Worm (Caenorhabditis elegans): ENCODE results near the gene hlh-12.

hlh-12 gene

DNA sequence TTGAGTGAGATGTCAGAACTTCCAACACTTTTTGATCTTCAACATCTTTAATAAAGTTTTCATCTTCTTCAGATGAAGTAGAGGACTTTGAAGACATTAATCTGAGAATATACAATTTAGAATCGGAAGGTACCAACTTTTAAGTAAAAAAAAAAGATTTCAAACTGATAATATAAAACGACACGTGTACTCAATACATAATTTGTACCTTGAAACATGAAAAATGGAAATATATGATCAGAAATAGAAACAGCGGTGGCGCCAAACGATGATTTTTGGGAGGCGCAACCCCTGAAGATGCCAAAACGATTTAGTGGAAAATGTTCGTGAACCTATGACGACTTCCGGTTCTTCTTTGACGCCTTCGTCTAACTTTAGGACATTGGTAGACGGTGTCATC is 6.8 kb downstream of the hlh-12 start, which contains the start of gene oat-1:
oat-1 (minus strand) TSS at position 101 of the 400 bp plus-strand sequence.
- no peak for TF ChIP-seq dao-5 (tag; optimal IDR thresholded peaks at IDR 0.05)

- TF ChIP-seq W03F9.2 (tag; optimal IDR thresholded peaks at IDR 0.05) (no peak), dao-5 (tag; optimal IDR thresholded peaks at IDR 0.05) (no peak), him-1 (tag; optimal IDR thresholded peaks at IDR 0.05) (no peak)
Observed at ce11 chrIV:8464187-8464586, 15.1 kb downstream of the hlh-12 start.

ce11 chrIV:8463716-8464115 is 15.5 kb downstream of the hlh-12 start, which contains the start of gene str-176:
Gene str-176, minus strand, starts transcription at chrIV:8463816.
- TF ChIP-seq him-1 (tag; optimal IDR thresholded peaks at IDR 0.05) = no peak

ce11 chrIV:8463069-8463468 is 16.2 kb downstream of the hlh-12 start:
- TF ChIP-seq him-1 (tag; optimal IDR thresholded peaks at IDR 0.05) = no peak
- no peak for TF ChIP-seq W03F9.2 (tag; optimal IDR thresholded peaks at IDR 0.05)
- TF ChIP-seq dao-5 (tag; optimal IDR thresholded peaks at IDR 0.05) = no peak

DNA sequence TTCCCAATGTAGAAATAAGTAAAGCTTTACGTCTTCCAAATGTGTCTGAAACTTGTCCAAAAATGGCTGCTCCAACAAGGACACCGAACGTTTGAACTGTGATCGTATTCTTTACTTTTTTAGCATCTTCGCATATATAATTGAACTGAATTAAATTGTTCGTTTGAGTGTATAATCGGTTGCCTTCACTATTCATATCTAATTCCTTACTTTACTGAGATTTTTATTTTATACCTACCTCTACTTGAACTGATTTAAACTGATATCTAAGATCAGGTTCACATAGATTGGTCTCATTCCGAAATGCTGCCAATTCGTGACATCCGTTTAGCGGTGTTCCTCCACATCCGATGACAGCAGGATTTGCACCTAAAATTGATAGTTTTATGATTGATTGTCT is 16.9 kb downstream of the hlh-12 start:
- no peak for TF ChIP-seq dao-5 (tag; optimal IDR thresholded peaks at IDR 0.05)
- TF ChIP-seq him-1 (tag; optimal IDR thresholded peaks at IDR 0.05) = no peak
- no peak for TF ChIP-seq W03F9.2 (tag; optimal IDR thresholded peaks at IDR 0.05)

DNA sequence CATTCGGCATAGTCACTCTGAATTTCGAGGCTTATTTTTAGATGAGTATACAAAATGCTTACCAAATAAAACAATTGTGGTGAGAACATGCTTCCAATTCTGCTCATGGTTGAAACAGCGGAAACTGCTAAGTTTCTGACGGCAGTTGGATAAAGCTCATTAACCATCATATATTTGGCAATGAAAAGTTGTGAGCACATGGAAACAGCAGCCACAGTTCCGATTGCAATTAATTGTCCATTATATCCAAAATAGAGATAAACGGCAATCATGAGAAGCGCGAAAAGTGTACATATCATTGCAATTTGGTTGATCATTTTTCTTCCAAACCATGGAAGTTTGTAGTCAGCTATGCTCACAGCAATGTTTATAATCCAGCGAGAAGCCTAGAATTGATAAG is 18.1 kb downstream of the hlh-12 start:
- TF ChIP-seq dao-5 (tag; optimal IDR thresholded peaks at IDR 0.05) (no peak), W03F9.2 (tag; optimal IDR thresholded peaks at IDR 0.05) (no peak), him-1 (tag; optimal IDR thresholded peaks at IDR 0.05) (no peak)

DNA sequence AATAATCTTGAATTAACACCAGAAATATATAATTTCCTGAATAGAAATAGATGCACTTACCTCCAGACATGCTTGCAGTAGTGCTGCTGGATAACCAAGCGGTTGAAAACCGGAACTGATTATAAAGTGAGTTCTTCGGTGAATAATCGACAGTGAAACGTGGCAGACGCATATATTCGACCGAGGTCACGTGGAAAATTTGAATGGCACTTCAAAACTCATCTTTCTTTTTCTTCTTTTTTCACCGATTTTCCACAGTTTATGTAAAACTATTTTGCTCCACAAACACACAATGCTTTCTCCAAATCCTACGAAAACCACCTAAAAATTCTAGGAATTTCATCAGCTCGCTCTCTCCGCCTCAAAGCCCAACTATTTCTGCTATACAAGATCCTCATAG is 19.0 kb downstream of the hlh-12 start, which contains the start of gene ant-1.4:
ant-1.4 (minus strand) TSS at position 101 of the 400 bp plus-strand sequence.
- TF ChIP-seq dao-5 (tag; optimal IDR thresholded peaks at IDR 0.05) (no peak), him-1 (tag; optimal IDR thresholded peaks at IDR 0.05) (no peak), W03F9.2 (tag; optimal IDR thresholded peaks at IDR 0.05) (no peak)

ce11 chrIV:8456899-8457298 is 22.3 kb downstream of the hlh-12 start, which contains the start of gene syx-4:
Gene syx-4, plus strand, starts transcription at chrIV:8457280.
- TF ChIP-seq him-1 (tag; optimal IDR thresholded peaks at IDR 0.05) (no peak), W03F9.2 (tag; optimal IDR thresholded peaks at IDR 0.05) (no peak), dao-5 (tag; optimal IDR thresholded peaks at IDR 0.05) (no peak)

ce11 chrIV:8454076-8454475 is 25.2 kb downstream of the hlh-12 start:
- TF ChIP-seq W03F9.2 (tag; optimal IDR thresholded peaks at IDR 0.05) (no peak), him-1 (tag; optimal IDR thresholded peaks at IDR 0.05) (no peak), dao-5 (tag; optimal IDR thresholded peaks at IDR 0.05) (no peak)

ce11 chrIV:8453178-8453577 is 26.1 kb downstream of the hlh-12 start:
- TF ChIP-seq W03F9.2 (tag; optimal IDR thresholded peaks at IDR 0.05) = no peak
- no peak for TF ChIP-seq him-1 (tag; optimal IDR thresholded peaks at IDR 0.05)
- no peak for TF ChIP-seq dao-5 (tag; optimal IDR thresholded peaks at IDR 0.05)

DNA sequence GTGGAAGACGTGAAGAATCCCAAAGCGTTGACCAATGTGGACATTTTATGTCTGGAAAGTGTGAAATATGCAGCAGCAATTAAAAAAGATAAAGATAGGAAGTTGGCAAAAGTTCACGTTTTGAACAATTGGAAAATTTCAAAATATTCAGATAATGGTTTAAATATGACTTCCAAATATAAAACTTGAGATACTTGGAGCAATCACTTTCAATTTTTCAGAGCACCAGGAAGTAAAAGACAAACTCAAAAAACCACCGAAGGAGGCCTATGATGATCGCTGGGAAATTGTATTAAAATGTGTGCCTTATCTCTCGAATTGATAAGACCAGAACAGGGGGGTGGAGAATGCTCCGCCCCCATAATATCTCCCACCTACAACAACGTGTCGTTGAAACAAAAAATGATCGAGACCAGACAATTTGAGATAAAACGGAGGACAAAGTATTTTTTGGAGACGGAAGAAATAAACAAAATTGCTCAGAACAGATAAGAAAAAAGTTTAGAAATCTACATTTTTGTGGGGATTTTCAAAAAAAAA is 27.5 kb downstream of the hlh-12 start, which contains the start of gene eppl-1:
eppl-1 (minus strand) TSS at position 51 of the 540 bp plus-strand sequence.
- TF ChIP-seq him-1 (tag; optimal IDR thresholded peaks at IDR 0.05) = no peak
- no peak for TF ChIP-seq W03F9.2 (tag; optimal IDR thresholded peaks at IDR 0.05)
- no peak for TF ChIP-seq dao-5 (tag; optimal IDR thresholded peaks at IDR 0.05)

- TF ChIP-seq dao-5 (tag; optimal IDR thresholded peaks at IDR 0.05) = no peak
- no peak for TF ChIP-seq W03F9.2 (tag; optimal IDR thresholded peaks at IDR 0.05)
- no peak for TF ChIP-seq him-1 (tag; optimal IDR thresholded peaks at IDR 0.05)
Observed at ce11 chrIV:8450534-8450933, 28.7 kb downstream of the hlh-12 start.

DNA sequence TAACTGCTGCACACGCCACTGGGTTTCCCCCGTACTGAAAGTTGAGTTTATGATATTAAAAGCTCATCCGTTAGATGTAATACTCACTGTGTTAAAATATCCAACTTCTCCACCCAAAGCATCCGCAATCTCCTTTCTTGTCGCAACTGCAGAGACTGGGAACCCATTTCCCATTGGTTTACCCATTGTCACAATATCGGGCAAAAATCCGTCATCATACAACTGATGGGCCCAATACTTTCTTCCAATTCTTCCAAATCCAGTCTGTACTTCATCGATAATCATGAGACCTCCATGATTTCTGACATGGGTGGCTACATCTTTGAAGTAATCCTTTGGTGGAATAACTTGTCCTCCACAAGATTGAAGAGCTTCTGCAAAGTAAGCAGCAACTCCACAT is 29.4 kb downstream of the hlh-12 start:
- TF ChIP-seq W03F9.2 (tag; optimal IDR thresholded peaks at IDR 0.05) = no peak
- no peak for TF ChIP-seq him-1 (tag; optimal IDR thresholded peaks at IDR 0.05)
- TF ChIP-seq dao-5 (tag; optimal IDR thresholded peaks at IDR 0.05) = no peak

DNA sequence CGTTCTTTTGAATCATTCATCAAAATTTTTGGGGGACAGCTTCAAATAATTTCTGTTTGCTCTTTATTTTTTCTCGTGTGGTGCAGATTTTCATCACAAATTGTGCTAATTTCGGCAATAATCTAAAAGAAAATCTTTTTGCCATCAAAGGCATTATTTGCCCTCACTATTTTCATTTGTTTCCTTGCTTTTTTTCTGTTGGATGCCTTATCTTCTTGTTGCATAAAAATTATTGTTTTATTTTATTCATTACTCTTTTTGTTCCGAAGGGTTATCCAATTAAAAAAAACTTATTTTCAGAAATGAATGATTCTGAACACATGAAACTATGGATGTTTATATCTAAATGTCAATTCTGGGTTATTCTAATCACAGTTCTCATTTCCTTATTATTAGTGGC is 32.3 kb downstream of the hlh-12 start, which contains the start of gene T01B11.1:
T01B11.1 (plus strand) TSS at position 301 of the 400 bp plus-strand sequence.
- TF ChIP-seq dao-5 (tag; optimal IDR thresholded peaks at IDR 0.05) (no peak), him-1 (tag; optimal IDR thresholded peaks at IDR 0.05) (no peak), W03F9.2 (tag; optimal IDR thresholded peaks at IDR 0.05) (no peak)

ce11 chrIV:8432709-8433108 is 46.5 kb downstream of the hlh-12 start, which contains the start of the genes T26A8.4 and pdtf-1:
Gene T26A8.4, minus strand, starts transcription at chrIV:8432893.
Gene pdtf-1, plus strand, starts transcription at chrIV:8433038.
- TF ChIP-seq W03F9.2 (tag; optimal IDR thresholded peaks at IDR 0.05) (peak; percentile 87), him-1 (tag; optimal IDR thresholded peaks at IDR 0.05) (peak; percentile 42), dao-5 (tag; optimal IDR thresholded peaks at IDR 0.05) (no peak)

Measured in whole organism, L4/young adult.